Fruit fly (Drosophila melanogaster) whole organism, embryonic: ENCODE data around the gene dpr9.

Source experiments
- BEAF-32 ChIP-seq: fragments of 200-800 bp; sonication (Bioruptor generic); optimal IDR thresholded peaks from 3 replicates; lab custom pipeline; 2017; ENCODE audit warnings: missing biosample characterization, missing genetic modification characterization, mild to moderate bottlenecking, moderate library complexity, missing genetic modification reagents
- Bgb ChIP-seq: fragments of 200-800 bp; sonication (Bioruptor generic); IDR thresholded peaks from 2 replicates; pipeline ENCODE4 v1.3.6; 2022; ENCODE audit warnings: missing biosample characterization, missing genetic modification characterization; ENCODE audit not compliant: partially characterized antibody
- CG10147 ChIP-seq: fragments of 200-800 bp; sonication (Bioruptor generic); optimal IDR thresholded peaks from 2 replicates; lab custom pipeline; 2019; ENCODE audit warnings: missing biosample characterization, mild to moderate bottlenecking, missing genetic modification characterization, moderate library complexity
- CG10274 ChIP-seq: fragments of 200-800 bp; sonication (Bioruptor generic); optimal IDR thresholded peaks from 3 replicates; lab custom pipeline; 2017; ENCODE audit warnings: missing biosample characterization, mild to moderate bottlenecking, missing genetic modification characterization
- CG11398 ChIP-seq: fragments of 200-800 bp; sonication (Bioruptor generic); optimal IDR thresholded peaks from 2 replicates; lab custom pipeline; 2016; ENCODE audit warnings: missing biosample characterization, missing genetic modification characterization
- CG15269 ChIP-seq: fragments of 200-800 bp; sonication (Bioruptor generic); optimal IDR thresholded peaks from 2 replicates; lab custom pipeline; 2018; ENCODE audit warnings: missing biosample characterization, mild to moderate bottlenecking, missing genetic modification characterization, moderate library complexity
- CG1603 ChIP-seq: fragments of 200-800 bp; sonication (Bioruptor generic); optimal IDR thresholded peaks from 2 replicates; lab custom pipeline; 2019; ENCODE audit warnings: missing biosample characterization, mild to moderate bottlenecking, missing genetic modification characterization, moderate library complexity
- CG16863 ChIP-seq: fragments of 200-800 bp; sonication (Bioruptor generic); optimal IDR thresholded peaks from 3 replicates; lab custom pipeline; 2016; ENCODE audit warnings: missing biosample characterization, missing genetic modification characterization
- CG17328 ChIP-seq: fragments of 200-800 bp; sonication (Bioruptor generic); IDR thresholded peaks from 2 replicates; pipeline ENCODE4 v1.3.6; 2022; ENCODE audit warnings: missing biosample characterization, missing genetic modification characterization
- CG17612 ChIP-seq: fragments of 200-800 bp; sonication (Bioruptor generic); IDR thresholded peaks from 2 replicates; pipeline ENCODE4 v1.3.6; 2022; ENCODE audit warnings: missing biosample characterization, missing genetic modification characterization
- CG17829 ChIP-seq: fragments of 200-800 bp; optimal IDR thresholded peaks from 2 replicates; lab custom pipeline; 2019; ENCODE audit warnings: missing biosample characterization, mild to moderate bottlenecking, missing genetic modification characterization, moderate library complexity
- CG2712 ChIP-seq: fragments of 200-800 bp; optimal IDR thresholded peaks from 3 replicates; lab custom pipeline; 2019; ENCODE audit warnings: missing biosample characterization, mild to moderate bottlenecking, missing genetic modification characterization, moderate library complexity
- CG3847 ChIP-seq: fragments of 200-800 bp; sonication (Bioruptor generic); IDR thresholded peaks from 2 replicates; pipeline ENCODE4 v1.3.6; 2022; ENCODE audit warnings: missing biosample characterization, missing genetic modification characterization
- CG4617 ChIP-seq: fragments of 200-800 bp; sonication (Bioruptor generic); optimal IDR thresholded peaks from 3 replicates; lab custom pipeline; 2016; ENCODE audit warnings: missing biosample characterization, missing genetic modification characterization, borderline replicate concordance
- CG4854 ChIP-seq: fragments of 200-800 bp; sonication (Bioruptor generic); optimal IDR thresholded peaks from 2 replicates; lab custom pipeline; 2016; ENCODE audit warnings: missing biosample characterization, missing genetic modification characterization, inconsistent platforms
- CG8944 ChIP-seq: fragments of 200-800 bp; sonication (Bioruptor generic); optimal IDR thresholded peaks from 3 replicates; lab custom pipeline; 2016; ENCODE audit warnings: missing biosample characterization, missing genetic modification characterization
- Camta ChIP-seq: fragments of 200-800 bp; sonication (Bioruptor generic); optimal IDR thresholded peaks from 2 replicates; lab custom pipeline; 2016; ENCODE audit warnings: missing biosample characterization, missing genetic modification characterization
- CoRest ChIP-seq: fragments of 200-800 bp; sonication (Bioruptor generic); optimal IDR thresholded peaks from 3 replicates; lab custom pipeline; 2018; ENCODE audit warnings: missing biosample characterization, mild to moderate bottlenecking, missing genetic modification characterization, moderate library complexity
- Dad ChIP-seq: fragments of 200-800 bp; sonication (Bioruptor generic); optimal IDR thresholded peaks from 3 replicates; lab custom pipeline; 2016; ENCODE audit warnings: missing biosample characterization, missing genetic modification characterization
- Dp ChIP-seq: fragments of 200-800 bp; sonication (Bioruptor generic); optimal IDR thresholded peaks from 2 replicates; lab custom pipeline; 2018; ENCODE audit warnings: missing biosample characterization, mild to moderate bottlenecking, missing genetic modification characterization, moderate library complexity
- Drgx ChIP-seq: fragments of 200-800 bp; sonication (Bioruptor generic); IDR thresholded peaks from 2 replicates; pipeline ENCODE4 v1.3.6; 2022; ENCODE audit warnings: missing biosample characterization, missing genetic modification characterization
- Ets97D ChIP-seq: fragments of 200-800 bp; sonication (Bioruptor generic); optimal IDR thresholded peaks from 3 replicates; lab custom pipeline; 2016; ENCODE audit warnings: missing biosample characterization, missing genetic modification characterization
- H2.0 ChIP-seq: fragments of 200-800 bp; sonication (Bioruptor generic); IDR thresholded peaks from 2 replicates; pipeline ENCODE4 v1.3.6; 2022; ENCODE audit warnings: missing biosample characterization, missing genetic modification characterization
- HLHmδ ChIP-seq: fragments of 200-800 bp; sonication (Bioruptor generic); optimal IDR thresholded peaks from 2 replicates; lab custom pipeline; 2018; ENCODE audit warnings: missing biosample characterization, mild to moderate bottlenecking, missing genetic modification characterization, moderate library complexity
- Meics ChIP-seq: fragments of 200-800 bp; sonication (Bioruptor generic); optimal IDR thresholded peaks from 2 replicates; lab custom pipeline; 2017; ENCODE audit warnings: missing biosample characterization, mild to moderate bottlenecking, missing genetic modification characterization
- Nf-YA ChIP-seq: fragments of 200-800 bp; sonication (Bioruptor generic); IDR thresholded peaks from 2 replicates; pipeline ENCODE4 v1.3.6; 2022; ENCODE audit warnings: missing biosample characterization, missing genetic modification characterization
- Scr ChIP-seq: fragments of 200-800 bp; sonication (Bioruptor generic); IDR thresholded peaks from 2 replicates; pipeline ENCODE4 v1.3.6; 2022; ENCODE audit warnings: missing biosample characterization, missing genetic modification characterization; ENCODE audit not compliant: partially characterized antibody
- Xbp1 ChIP-seq: fragments of 200-800 bp; sonication (Bioruptor generic); optimal IDR thresholded peaks from 3 replicates; lab custom pipeline; 2016; ENCODE audit warnings: missing biosample characterization, mild to moderate bottlenecking, missing genetic modification characterization
- Xrp1 ChIP-seq: fragments of 200-800 bp; sonication (Bioruptor generic); IDR thresholded peaks from 2 replicates; pipeline ENCODE4 v1.3.6; 2022; ENCODE audit warnings: missing biosample characterization, missing genetic modification characterization
- chinmo ChIP-seq: fragments of 200-800 bp; sonication (Bioruptor generic); IDR thresholded peaks from 4 replicates; pipeline ENCODE4 v1.3.6; 2022; ENCODE audit warnings: missing biosample characterization, missing genetic modification characterization; ENCODE audit not compliant: partially characterized antibody
- ci ChIP-seq: fragments of 200-800 bp; sonication (Bioruptor generic); IDR thresholded peaks from 3 replicates; pipeline ENCODE4 v1.3.6; 2022; ENCODE audit warnings: missing biosample characterization, missing genetic modification characterization
- da ChIP-seq: fragments of 200-800 bp; sonication (Bioruptor generic); optimal IDR thresholded peaks from 2 replicates; lab custom pipeline; 2016; ENCODE audit warnings: missing biosample characterization, missing genetic modification characterization
- disco-r ChIP-seq: fragments of 200-800 bp; sonication (Bioruptor generic); optimal IDR thresholded peaks from 2 replicates; lab custom pipeline; 2016; ENCODE audit warnings: missing biosample characterization, missing genetic modification characterization
- dpn ChIP-seq, 2 experiments: fragments of 200-800 bp; sonication (Bioruptor generic); optimal IDR thresholded peaks; 3 replicates each; lab custom pipeline; 2016; ENCODE audit warnings: missing biosample characterization in 2 of 2, missing genetic modification characterization in 2 of 2
- fd102C ChIP-seq: fragments of 200-800 bp; sonication (Bioruptor generic); optimal IDR thresholded peaks from 2 replicates; lab custom pipeline; 2018; ENCODE audit warnings: missing biosample characterization, mild to moderate bottlenecking, missing genetic modification characterization, moderate library complexity
- ftz-f1 ChIP-seq: fragments of 200-800 bp; sonication (Bioruptor generic); optimal IDR thresholded peaks from 2 replicates; lab custom pipeline; 2016; ENCODE audit warnings: missing biosample characterization, missing genetic modification characterization
- ham ChIP-seq: fragments of 200-800 bp; sonication (Bioruptor generic); IDR thresholded peaks from 2 replicates; pipeline ENCODE4 v1.3.6; 2022; ENCODE audit warnings: missing biosample characterization, missing genetic modification characterization
- maf-S ChIP-seq: fragments of 200-800 bp; sonication (Bioruptor generic); optimal IDR thresholded peaks from 2 replicates; lab custom pipeline; 2016; ENCODE audit warnings: missing biosample characterization, missing genetic modification characterization
- mam ChIP-seq: fragments of 200-800 bp; sonication (Bioruptor generic); optimal IDR thresholded peaks from 3 replicates; lab custom pipeline; 2016; ENCODE audit warnings: missing biosample characterization, missing genetic modification characterization
- nerfin-1 ChIP-seq: fragments of 200-800 bp; sonication (Bioruptor generic); optimal IDR thresholded peaks from 3 replicates; lab custom pipeline; 2019; ENCODE audit warnings: missing biosample characterization, mild to moderate bottlenecking, missing genetic modification characterization, moderate library complexity
- nmo ChIP-seq: fragments of 200-800 bp; sonication (Bioruptor generic); optimal IDR thresholded peaks from 2 replicates; lab custom pipeline; 2018; ENCODE audit warnings: missing biosample characterization, mild to moderate bottlenecking, missing genetic modification characterization, moderate library complexity
- onecut ChIP-seq: fragments of 200-800 bp; sonication (Bioruptor generic); IDR thresholded peaks from 2 replicates; pipeline ENCODE4 v1.3.6; 2022; ENCODE audit warnings: missing biosample characterization, missing genetic modification characterization
- org-1 ChIP-seq: fragments of 200-800 bp; sonication (Bioruptor generic); optimal IDR thresholded peaks from 2 replicates; lab custom pipeline; 2017; ENCODE audit warnings: missing biosample characterization, missing genetic modification characterization
- pan ChIP-seq, 4 experiments: fragments of >200 bp in 3 of 4; fragments of 200-800 bp in 1 of 4; sonication (Bioruptor generic) in 1 of 4; optimal IDR thresholded peaks in 3 of 4; IDR thresholded peaks in 1 of 4; 2 replicates each; pipeline versions ENCODE4 v1.3.6 to Lab custom; 2017 to 2022; ENCODE audit warnings: missing biosample characterization in 2 of 4, missing genetic modification characterization in 2 of 4, mixed read lengths in 1 of 4
- sd ChIP-seq: fragments of 200-800 bp; sonication (Bioruptor generic); optimal IDR thresholded peaks from 3 replicates; lab custom pipeline; 2018; ENCODE audit warnings: missing biosample characterization, mild to moderate bottlenecking, missing genetic modification characterization, moderate library complexity
- sqz ChIP-seq: fragments of 200-800 bp; sonication (Bioruptor generic); optimal IDR thresholded peaks from 3 replicates; lab custom pipeline; 2018; ENCODE audit warnings: missing biosample characterization, mild to moderate bottlenecking, missing genetic modification characterization
- vvl ChIP-seq: fragments of 200-800 bp; sonication (Bioruptor generic); IDR thresholded peaks from 2 replicates; pipeline ENCODE4 v1.3.6; 2022; ENCODE audit warnings: missing biosample characterization, missing genetic modification characterization
- zf30C ChIP-seq: fragments of 200-800 bp; sonication (Bioruptor generic); optimal IDR thresholded peaks from 3 replicates; lab custom pipeline; 2018; ENCODE audit warnings: missing biosample characterization, mild to moderate bottlenecking, missing genetic modification characterization
- zfh1 ChIP-seq: fragments of 200-800 bp; sonication (Bioruptor generic); IDR thresholded peaks from 3 replicates; pipeline ENCODE4 v1.3.6; 2022; ENCODE audit warnings: missing biosample characterization, missing genetic modification characterization

dpr9 gene

dm6 chr3R:15091680-15092343, 14.8 kb upstream of the dpr9 start (continued):
- TF ChIP-seq CG2712 (tag; lab: Kevin White, UChicago) = no peak
- no peak for TF ChIP-seq nerfin-1 (tag; lab: Kevin White, UChicago)
- TF ChIP-seq pan (optimal IDR thresholded peaks at IDR 0.05; lab: Kevin White, UChicago) = no peak
- TF ChIP-seq pan (GFP tag; optimal IDR thresholded peaks at IDR 0.05 in 1 of 2, IDR thresholded peaks at IDR 0.05 in 1 of 2) = no peak
- TF ChIP-seq ftz-f1 (GFP tag; lab: Kevin White, UChicago) = no peak
- no peak for TF ChIP-seq disco-r (GFP tag; lab: Kevin White, UChicago)
- no peak for TF ChIP-seq maf-S (GFP tag; lab: Kevin White, UChicago)
- TF ChIP-seq Camta (GFP tag; lab: Kevin White, UChicago) = no peak
- no peak for TF ChIP-seq CG1603 (tag; lab: Kevin White, UChicago)
- no peak for TF ChIP-seq CG17829
- TF ChIP-seq Meics (GFP tag; lab: Kevin White, UChicago) = no peak
- no peak for TF ChIP-seq org-1 (GFP tag; lab: Kevin White, UChicago)
- no peak for TF ChIP-seq mam
- peak; percentile 21 for TF ChIP-seq sd (tag; lab: Kevin White, UChicago)
- TF ChIP-seq Xrp1 (GFP tag; lab: Robert Waterston, UW) = 0 out of 2 replicates have a peak, but pooled peaks have one; percentile 4
- TF ChIP-seq Xbp1 (GFP tag; lab: Kevin White, UChicago) = no peak
- no peak for TF ChIP-seq CG8944 (GFP tag; lab: Kevin White, UChicago)
- no peak for TF ChIP-seq CG4617 (GFP tag; lab: Kevin White, UChicago)
- TF ChIP-seq Ets97D = no peak
- TF ChIP-seq Scr (GFP tag; lab: Robert Waterston, UW) = no peak
- TF ChIP-seq Nf-YA (GFP tag; lab: Robert Waterston, UW) = no peak
- TF ChIP-seq Dp (GFP tag; lab: Kevin White, UChicago) = no peak
- TF ChIP-seq fd102C (GFP tag; lab: Kevin White, UChicago) = no peak
- TF ChIP-seq Drgx (GFP tag; lab: Robert Waterston, UW) = peak; percentile 71
- no peak for TF ChIP-seq onecut (GFP tag; lab: Robert Waterston, UW)
- TF ChIP-seq CG17612 (GFP tag; lab: Robert Waterston, UW) = no peak
- no peak for TF ChIP-seq CG16863
- no peak for TF ChIP-seq BEAF-32
- peak; percentile 97 for TF ChIP-seq sqz (GFP tag; lab: Kevin White, UChicago)
- TF ChIP-seq zf30C = no peak
- TF ChIP-seq zfh1 (GFP tag; lab: Robert Waterston, UW) = no peak
- no peak for TF ChIP-seq ham (GFP tag; lab: Robert Waterston, UW)
- TF ChIP-seq ci (GFP tag; lab: Robert Waterston, UW) = peak; percentile 44; the same call in 2 of the 3 replicates
- TF ChIP-seq CG10274 (GFP tag; lab: Kevin White, UChicago) = no peak
- TF ChIP-seq dpn (GFP tag; optimal IDR thresholded peaks at IDR 0.05; lab: Kevin White, UChicago) = no peak
- TF ChIP-seq CG3847 (GFP tag; lab: Robert Waterston, UW) = no peak
- no peak for TF ChIP-seq H2.0 (GFP tag; lab: Robert Waterston, UW)
- TF ChIP-seq CG11398 (GFP tag; lab: Kevin White, UChicago) = no peak
- TF ChIP-seq chinmo = peak; percentile 84; the same call in 2 of the 4 replicates
- peak; percentile 25; the same call in 1 of the 2 replicates for TF ChIP-seq CG17328 (GFP tag; lab: Robert Waterston, UW)
- TF ChIP-seq vvl (GFP tag; lab: Robert Waterston, UW) = 0 out of 2 replicates have a peak, but pooled peaks have one; percentile 10
- TF ChIP-seq Bgb (GFP tag; lab: Robert Waterston, UW) = no peak
- no peak for TF ChIP-seq da (GFP tag; lab: Kevin White, UChicago)
- no peak for TF ChIP-seq CoRest
- TF ChIP-seq CG15269 (tag; lab: Kevin White, UChicago) = peak; percentile 64
- TF ChIP-seq CG4854 (GFP tag; lab: Kevin White, UChicago) = no peak
- TF ChIP-seq CG10147 (GFP tag; lab: Kevin White, UChicago) = no peak
- TF ChIP-seq nmo = no peak
- no peak for TF ChIP-seq HLHmδ (GFP tag; lab: Kevin White, UChicago)
- TF ChIP-seq Dad (GFP tag; lab: Kevin White, UChicago) = no peak
